Worm (Caenorhabditis elegans) whole organism, young adult: ENCODE data around the gene sde-2.

Experiments used
- B0261.1 ChIP-seq: sonication (generic microtip); optimal IDR thresholded peaks from 2 replicates; lab custom pipeline; 2016; ENCODE audit warnings: mild to moderate bottlenecking, missing genetic modification characterization, moderate library complexity, missing compliant biosample characterization
- D2030.7 ChIP-seq: fragments of 200-800 bp; sonication (Bioruptor generic); IDR thresholded peaks from 2 replicates; pipeline ENCODE4 v1.3.6; 2022; ENCODE audit warnings: missing genetic modification reagents, missing genetic modification characterization, missing compliant biosample characterization
- F10E7.11 ChIP-seq: sonication (generic microtip); optimal IDR thresholded peaks from 2 replicates; lab custom pipeline; 2017; ENCODE audit warnings: mild to moderate bottlenecking, missing genetic modification characterization, moderate library complexity, missing compliant biosample characterization
- F33H1.4 ChIP-seq: fragments of 200-800 bp; sonication (Bioruptor generic); IDR thresholded peaks from 2 replicates; pipeline ENCODE4 v1.3.6; 2022; ENCODE audit warnings: missing genetic modification reagents, missing genetic modification characterization, missing compliant biosample characterization
- F39B2.1 ChIP-seq: fragments of 200-800 bp; sonication (Bioruptor generic); IDR thresholded peaks from 2 replicates; pipeline ENCODE4 v1.3.6; 2022; ENCODE audit warnings: missing genetic modification reagents, missing genetic modification characterization, missing compliant biosample characterization
- F55B11.4 ChIP-seq: sonication (generic microtip); optimal IDR thresholded peaks from 2 replicates; lab custom pipeline; 2016; ENCODE audit warnings: missing compliant biosample characterization, missing genetic modification characterization, borderline replicate concordance; ENCODE audit not compliant: insufficient read depth
- T26A5.8 ChIP-seq: sonication (generic microtip); optimal IDR thresholded peaks from 2 replicates; lab custom pipeline; 2016; ENCODE audit warnings: missing genetic modification characterization, missing compliant biosample characterization
- Y67H2A.10 ChIP-seq: fragments of 200-800 bp; sonication (Bioruptor generic); conservative IDR thresholded peaks from 2 replicates; pipeline ENCODE4 v1.3.6; 2022; ENCODE audit warnings: missing genetic modification reagents, missing genetic modification characterization, missing compliant biosample characterization
- ama-1 ChIP-seq, 3 experiments: fragments of 150-350 bp in 1 of 3; sonication (generic microtip) in 2 of 3; optimal IDR thresholded peaks; 2 replicates each; lab custom pipeline; 2014 to 2018; ENCODE audit warnings: missing biosample characterization in 2 of 3, missing genetic modification characterization in 2 of 3, missing genetic modification reagents in 2 of 3
- aptf-2 ChIP-seq: fragments of 200-800 bp; sonication (Bioruptor generic); conservative IDR thresholded peaks from 2 replicates; pipeline ENCODE4 v1.3.6; 2022; ENCODE audit warnings: missing genetic modification reagents, missing genetic modification characterization, missing compliant biosample characterization
- aptf-3 ChIP-seq: fragments of 200-800 bp; sonication (Bioruptor generic); IDR thresholded peaks from 2 replicates; pipeline ENCODE4 v1.3.6; 2022; ENCODE audit warnings: missing genetic modification characterization, missing compliant biosample characterization
- atf-7 ChIP-seq: sonication (generic microtip); optimal IDR thresholded peaks from 2 replicates; lab custom pipeline; 2017; ENCODE audit warnings: mild to moderate bottlenecking, missing genetic modification characterization, missing compliant biosample characterization
- attf-5 ChIP-seq: fragments of 200-800 bp; sonication (Bioruptor generic); optimal IDR thresholded peaks from 2 replicates; lab custom pipeline; 2018; ENCODE audit warnings: mild to moderate bottlenecking, missing genetic modification characterization, missing compliant biosample characterization
- cebp-1 ChIP-seq, 2 experiments: fragments of 200-800 bp in 1 of 2; sonication (Bioruptor generic) in 1 of 2; sonication (generic microtip) in 1 of 2; IDR thresholded peaks in 1 of 2; optimal IDR thresholded peaks in 1 of 2; 2 replicates each; pipeline versions ENCODE4 v1.3.6 to Lab custom; 2017 to 2022; ENCODE audit warnings: missing compliant biosample characterization in 2 of 2, missing genetic modification characterization in 2 of 2, mild to moderate bottlenecking in 1 of 2, missing genetic modification reagents in 1 of 2, moderate library complexity in 1 of 2
- ceh-40 ChIP-seq: fragments of 200-800 bp; sonication (Bioruptor generic); IDR thresholded peaks from 2 replicates; pipeline ENCODE4 v1.3.6; 2022; ENCODE audit warnings: missing genetic modification characterization, missing compliant biosample characterization
- ceh-58 ChIP-seq: fragments of 200-800 bp; sonication (Bioruptor generic); IDR thresholded peaks from 2 replicates; pipeline ENCODE4 v1.3.6; 2022; ENCODE audit warnings: missing genetic modification characterization, missing compliant biosample characterization
- ceh-91 ChIP-seq: fragments of 200-800 bp; sonication (Bioruptor generic); IDR thresholded peaks from 2 replicates; pipeline ENCODE4 v1.3.6; 2022; ENCODE audit warnings: missing genetic modification reagents, missing genetic modification characterization, missing compliant biosample characterization
- chd-7 ChIP-seq: sonication (generic microtip); optimal IDR thresholded peaks from 2 replicates; lab custom pipeline; 2016; ENCODE audit warnings: mild to moderate bottlenecking, missing genetic modification characterization, moderate library complexity, missing compliant biosample characterization
- die-1 ChIP-seq: sonication (generic microtip); optimal IDR thresholded peaks from 2 replicates; lab custom pipeline; 2016; ENCODE audit warnings: missing genotype, mild to moderate bottlenecking, missing genetic modification characterization, missing compliant biosample characterization
- dpl-1 ChIP-seq: fragments of 150-350 bp; optimal IDR thresholded peaks from 2 replicates; lab custom pipeline; 2014; ENCODE audit warnings: missing biosample characterization, missing genetic modification reagents, missing genetic modification characterization
- efl-1 ChIP-seq: fragments of 150-350 bp; optimal IDR thresholded peaks from 2 replicates; lab custom pipeline; 2014; ENCODE audit warnings: missing biosample characterization, missing genetic modification reagents, missing genetic modification characterization
- egl-44 ChIP-seq: fragments of 200-800 bp; sonication (Bioruptor generic); IDR thresholded peaks from 2 replicates; pipeline ENCODE4 v1.3.6; 2022; ENCODE audit warnings: missing genetic modification reagents, missing genetic modification characterization, missing compliant biosample characterization
- egrh-3 ChIP-seq: fragments of 200-800 bp; sonication (Bioruptor generic); IDR thresholded peaks from 2 replicates; pipeline ENCODE4 v1.3.6; 2022; ENCODE audit warnings: missing genetic modification reagents, missing genetic modification characterization, missing compliant biosample characterization
- ekl-4 ChIP-seq: fragments of 200-800 bp; sonication (Bioruptor generic); IDR thresholded peaks from 2 replicates; pipeline ENCODE4 v1.3.6; 2022; ENCODE audit warnings: missing genetic modification reagents, missing genetic modification characterization, missing compliant biosample characterization
- gei-17 ChIP-seq: fragments of 200-800 bp; sonication (Bioruptor generic); optimal IDR thresholded peaks from 2 replicates; lab custom pipeline; 2018; ENCODE audit warnings: mild to moderate bottlenecking, missing genetic modification characterization, missing compliant biosample characterization
- him-1 ChIP-seq: sonication (generic microtip); optimal IDR thresholded peaks from 2 replicates; lab custom pipeline; 2016; ENCODE audit warnings: missing genotype, missing genetic modification reagents, missing genetic modification characterization, missing compliant biosample characterization
- hlh-12 ChIP-seq: sonication (generic microtip); optimal IDR thresholded peaks from 2 replicates; lab custom pipeline; 2016; ENCODE audit warnings: missing genetic modification characterization, missing compliant biosample characterization
- hlh-26 ChIP-seq: fragments of 200-800 bp; sonication (Bioruptor generic); conservative IDR thresholded peaks from 2 replicates; pipeline ENCODE4 v1.3.6; 2022; ENCODE audit warnings: missing genetic modification reagents, missing genetic modification characterization, missing compliant biosample characterization
- madf-10 ChIP-seq: sonication (generic microtip); optimal IDR thresholded peaks from 2 replicates; lab custom pipeline; 2016; ENCODE audit warnings: mild to moderate bottlenecking, missing genetic modification characterization, missing compliant biosample characterization
- madf-6 ChIP-seq: fragments of 200-800 bp; sonication (Bioruptor generic); IDR thresholded peaks from 2 replicates; pipeline ENCODE4 v1.3.6; 2022; ENCODE audit warnings: missing genetic modification reagents, missing genetic modification characterization, missing compliant biosample characterization
- mes-4 ChIP-seq: sonication (generic microtip); optimal IDR thresholded peaks from 2 replicates; lab custom pipeline; 2016; ENCODE audit warnings: missing genotype, missing genetic modification characterization, missing compliant biosample characterization
- mxl-1 ChIP-seq: sonication (generic microtip); optimal IDR thresholded peaks from 2 replicates; lab custom pipeline; 2016; ENCODE audit warnings: missing genetic modification characterization, missing compliant biosample characterization
- nhr-179 ChIP-seq: sonication (generic microtip); optimal IDR thresholded peaks from 2 replicates; lab custom pipeline; 2016; ENCODE audit warnings: mild to moderate bottlenecking, missing genetic modification characterization, missing compliant biosample characterization
- nhr-27 ChIP-seq: fragments of 200-800 bp; sonication (Bioruptor generic); optimal IDR thresholded peaks from 2 replicates; lab custom pipeline; 2018; ENCODE audit warnings: mild to moderate bottlenecking, missing genetic modification characterization, moderate library complexity, missing compliant biosample characterization
- rcor-1 ChIP-seq: fragments of 200-800 bp; sonication (Bioruptor generic); IDR thresholded peaks from 2 replicates; pipeline ENCODE4 v1.3.6; 2022; ENCODE audit warnings: missing genetic modification reagents, missing genetic modification characterization, missing compliant biosample characterization
- rec-8 ChIP-seq, 2 experiments: sonication (generic microtip); optimal IDR thresholded peaks; 2 replicates each; lab custom pipeline; 2016; ENCODE audit warnings: mild to moderate bottlenecking in 2 of 2, missing genetic modification characterization in 2 of 2, missing genetic modification reagents in 2 of 2, missing genotype in 2 of 2, missing biosample characterization in 1 of 2, missing compliant biosample characterization in 1 of 2, moderate library complexity in 1 of 2
- sdz-38 ChIP-seq: sonication (generic microtip); optimal IDR thresholded peaks from 2 replicates; lab custom pipeline; 2016; ENCODE audit warnings: missing genotype, missing genetic modification characterization, missing compliant biosample characterization
- sea-2 ChIP-seq: fragments of 200-800 bp; sonication (Bioruptor generic); IDR thresholded peaks from 2 replicates; pipeline ENCODE4 v1.3.6; 2022; ENCODE audit warnings: missing genetic modification characterization, missing compliant biosample characterization
- snpc-3.4 ChIP-seq: sonication (generic microtip); optimal IDR thresholded peaks from 2 replicates; lab custom pipeline; 2017; ENCODE audit warnings: missing genetic modification characterization, mild to moderate bottlenecking, missing compliant biosample characterization, antibody characterized with exemption, moderate library complexity, missing genotype, missing genetic modification reagents
- snpc-4 ChIP-seq, 5 experiments: fragments of 150-350 bp in 1 of 5; sonication (generic microtip) in 4 of 5; optimal IDR thresholded peaks; 2 replicates each; lab custom pipeline; 2014 to 2018; ENCODE audit warnings: missing genetic modification characterization in 5 of 5, missing biosample characterization in 3 of 5, antibody characterized with exemption in 2 of 5, mild to moderate bottlenecking in 2 of 5, missing compliant biosample characterization in 2 of 5, missing genotype in 2 of 5, moderate library complexity in 2 of 5, missing genetic modification reagents in 1 of 5
- somi-1 ChIP-seq: fragments of 200-800 bp; sonication (Bioruptor generic); optimal IDR thresholded peaks from 2 replicates; lab custom pipeline; 2018; ENCODE audit warnings: mild to moderate bottlenecking, missing genetic modification characterization, missing compliant biosample characterization
- unc-62 ChIP-seq: fragments of 150-350 bp; optimal IDR thresholded peaks from 2 replicates; lab custom pipeline; 2014; ENCODE audit warnings: missing biosample characterization, missing genetic modification reagents, missing genetic modification characterization
- zfh-2 ChIP-seq: fragments of 200-800 bp; sonication (Bioruptor generic); conservative IDR thresholded peaks from 2 replicates; pipeline ENCODE4 v1.3.6; 2022; ENCODE audit warnings: missing genetic modification reagents, missing genetic modification characterization, missing compliant biosample characterization
- zim-3 ChIP-seq: sonication (generic microtip); optimal IDR thresholded peaks from 2 replicates; lab custom pipeline; 2017; ENCODE audit warnings: mild to moderate bottlenecking, missing genetic modification characterization, moderate library complexity, missing compliant biosample characterization
- ztf-22 ChIP-seq: fragments of 200-800 bp; sonication (Bioruptor generic); optimal IDR thresholded peaks from 2 replicates; lab custom pipeline; 2018; ENCODE audit warnings: mild to moderate bottlenecking, missing genetic modification characterization, moderate library complexity, missing compliant biosample characterization
- ztf-26 ChIP-seq: sonication (generic microtip); optimal IDR thresholded peaks from 2 replicates; lab custom pipeline; 2017; ENCODE audit warnings: missing genetic modification characterization, missing compliant biosample characterization

Gene sde-2

DNA sequence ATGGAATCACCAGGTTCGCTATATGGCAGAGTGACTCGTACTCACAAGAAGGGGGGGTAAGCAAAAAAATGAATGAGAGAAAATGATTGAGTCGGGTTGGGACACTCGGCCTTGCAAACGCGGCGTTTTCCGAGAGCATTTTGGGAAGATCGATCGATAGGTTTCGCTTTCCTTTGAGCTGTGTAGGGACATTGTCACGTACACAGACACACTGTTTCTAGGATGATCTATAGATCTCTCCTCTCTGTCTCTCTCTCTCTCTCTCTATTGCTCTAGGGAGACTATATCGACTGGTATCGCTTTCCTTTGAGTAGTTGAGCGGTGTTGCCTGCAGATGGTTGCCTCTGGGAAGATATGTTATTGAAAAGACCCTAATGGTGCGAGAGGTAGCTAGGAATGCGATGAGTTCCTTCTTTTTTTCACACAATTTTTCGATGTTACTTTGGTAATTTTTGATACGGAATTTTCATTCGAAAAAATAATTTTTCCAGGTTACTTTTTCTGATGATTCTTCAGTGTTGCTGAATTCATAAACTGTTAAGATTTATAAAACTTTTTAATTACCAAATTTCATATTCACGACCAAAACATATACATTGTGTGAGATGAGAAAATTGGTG is 22.5 kb downstream of the sde-2 start, which contains the start of gene H37A05.4 (continued):
- TF ChIP-seq F33H1.4 (GFP tag; lab: Robert Waterston, UW): 0 out of 2 replicates have a peak, but pooled peaks have one; percentile 11
- 0 out of 2 replicates have a peak, but pooled peaks have one; percentile 20 for TF ChIP-seq zfh-2
- TF ChIP-seq aptf-2 (GFP tag; lab: Robert Waterston, UW): peak; percentile 96
- TF ChIP-seq him-1 (tag; lab: Kevin White, UChicago): peak; percentile 58
- TF ChIP-seq madf-10: peak; percentile 20
- no peak for TF ChIP-seq F39B2.1 (GFP tag; lab: Robert Waterston, UW)
- no peak for TF ChIP-seq mxl-1
- TF ChIP-seq cebp-1 (GFP tag; IDR thresholded peaks at IDR 0.05; lab: Robert Waterston, UW): no peak
- TF ChIP-seq cebp-1 (tag; optimal IDR thresholded peaks at IDR 0.05; lab: Kevin White, UChicago): peak; percentile 81
- TF ChIP-seq ama-1 (optimal IDR thresholded peaks at IDR 0.05; lab: Kevin White, UChicago): peak; percentile 66
- peak; percentile 8 to 62 for TF ChIP-seq ama-1 (GFP tag; optimal IDR thresholded peaks at IDR 0.05; lab: Kevin White, UChicago)
- TF ChIP-seq rcor-1 (GFP tag; lab: Robert Waterston, UW): no peak
- peak; percentile 31 for TF ChIP-seq attf-5 (GFP tag; lab: Kevin White, UChicago)
- peak; percentile 84 for TF ChIP-seq zim-3 (tag; lab: Kevin White, UChicago)
- peak; percentile 26; the same call in 1 of the 2 replicates for TF ChIP-seq Y67H2A.10 (GFP tag; lab: Robert Waterston, UW)
- TF ChIP-seq F10E7.11 (tag; lab: Kevin White, UChicago): peak; percentile 57
- no peak for TF ChIP-seq hlh-26 (GFP tag; lab: Robert Waterston, UW)
- TF ChIP-seq snpc-4 (GFP tag; optimal IDR thresholded peaks at IDR 0.05; lab: Kevin White, UChicago): no peak
- TF ChIP-seq snpc-4 (tag; optimal IDR thresholded peaks at IDR 0.05; lab: Kevin White, UChicago): peak in 2 of 4 experiments; percentile 38 to 44
- TF ChIP-seq dpl-1: no peak
- peak; percentile 30 for TF ChIP-seq die-1 (tag; lab: Kevin White, UChicago)
- TF ChIP-seq rec-8 (tag; optimal IDR thresholded peaks at IDR 0.05; lab: Kevin White, UChicago): no peak
- TF ChIP-seq somi-1 (GFP tag; lab: Kevin White, UChicago): no peak
- TF ChIP-seq atf-7 (tag; lab: Kevin White, UChicago): peak; percentile 72
- no peak for TF ChIP-seq B0261.1 (tag; lab: Kevin White, UChicago)
- peak; percentile 94; the same call in 1 of the 2 replicates for TF ChIP-seq aptf-3 (GFP tag; lab: Robert Waterston, UW)
- peak; percentile 68 for TF ChIP-seq ztf-26 (tag; lab: Kevin White, UChicago)
- TF ChIP-seq mes-4 (tag; lab: Kevin White, UChicago): no peak
- TF ChIP-seq snpc-3.4 (tag; lab: Kevin White, UChicago): no peak
- no peak; the same call in 1 of the 2 replicates for TF ChIP-seq ceh-40
- TF ChIP-seq nhr-179 (tag; lab: Kevin White, UChicago): no peak
- TF ChIP-seq egrh-3: no peak
- no peak for TF ChIP-seq hlh-12
- peak; percentile 10 for TF ChIP-seq ztf-22 (GFP tag; lab: Kevin White, UChicago)
- peak; percentile 55 for TF ChIP-seq chd-7 (tag; lab: Kevin White, UChicago)
- TF ChIP-seq sdz-38 (tag; lab: Kevin White, UChicago): no peak
- peak; percentile 50 for TF ChIP-seq nhr-27 (tag; lab: Kevin White, UChicago)
- TF ChIP-seq ceh-91: no peak
- TF ChIP-seq madf-6 (GFP tag; lab: Robert Waterston, UW): peak; percentile 50; the same call in 1 of the 2 replicates
- TF ChIP-seq T26A5.8: peak; percentile 11
- peak; percentile 56; the same call in 1 of the 2 replicates for TF ChIP-seq egl-44 (GFP tag; lab: Robert Waterston, UW)
- TF ChIP-seq unc-62 (GFP tag; lab: Kevin White, UChicago): no peak
- TF ChIP-seq F55B11.4 (tag; lab: Kevin White, UChicago): no peak
- TF ChIP-seq sea-2 (GFP tag; lab: Robert Waterston, UW): peak; percentile 15; the same call in 1 of the 2 replicates
- no peak for TF ChIP-seq efl-1
- peak; percentile 76 for TF ChIP-seq ekl-4 (GFP tag; lab: Robert Waterston, UW)
- peak; percentile 32; the same call in 1 of the 2 replicates for TF ChIP-seq D2030.7 (GFP tag; lab: Robert Waterston, UW)
- TF ChIP-seq gei-17 (GFP tag; lab: Kevin White, UChicago): no peak
- no peak for TF ChIP-seq ceh-58 (GFP tag; lab: Robert Waterston, UW)
